Worm (Caenorhabditis elegans) whole organism, mixed stage, embryonic: Measurements from ENCODE around the gene rom-4.

Experiments used
- elt-1 ChIP-seq: sonication (generic microtip); optimal IDR thresholded peaks from 2 replicates; lab custom pipeline; 2017; ENCODE audit warnings: missing genetic modification characterization, mild to moderate bottlenecking, missing compliant biosample characterization, antibody characterized with exemption, moderate library complexity, borderline replicate concordance; ENCODE audit not compliant: insufficient read depth
- mab-5 ChIP-seq: fragments of 150-350 bp; optimal IDR thresholded peaks from 2 replicates; lab custom pipeline; 2014; ENCODE audit warnings: missing biosample characterization, missing genetic modification characterization
- unc-62 ChIP-seq: fragments of 150-350 bp; optimal IDR thresholded peaks from 2 replicates; lab custom pipeline; 2014; ENCODE audit warnings: missing biosample characterization, missing genetic modification reagents, missing genetic modification characterization

DNA sequence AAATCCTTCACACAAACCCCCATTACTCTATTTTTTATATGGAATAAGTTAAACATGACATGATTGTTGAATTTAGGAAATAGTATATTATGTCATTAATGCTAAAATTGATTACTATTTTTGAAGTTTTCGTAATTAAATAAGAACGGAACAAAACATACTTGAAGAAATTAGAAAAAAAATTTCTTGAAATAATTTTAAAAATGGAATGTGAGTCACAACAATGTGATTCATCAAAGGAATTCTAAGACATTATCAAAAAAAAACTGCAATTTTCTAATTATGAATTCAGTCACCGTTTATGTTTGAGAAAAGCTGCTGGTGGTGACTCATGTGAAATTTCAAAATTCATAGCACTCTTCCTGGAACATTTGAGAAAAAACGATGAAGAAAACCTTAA lies 7.2 kb upstream of the rom-4 start, which contains the start of gene nccd-1:
- no peak for TF ChIP-seq mab-5
- TF ChIP-seq unc-62, result no peak
- no peak for TF ChIP-seq elt-1
